Worm (Caenorhabditis elegans) whole organism, L4 larva: Measurements from ENCODE around the gene spig-6.

Source experiments
- F26F4.8 ChIP-seq: fragments of 200-800 bp; sonication (Bioruptor generic); conservative IDR thresholded peaks from 2 replicates; pipeline ENCODE4 v1.3.6; 2022; ENCODE audit warnings: missing genetic modification characterization, missing compliant biosample characterization
- Y5F2A.4 ChIP-seq: fragments of 200-800 bp; sonication (Bioruptor generic); optimal IDR thresholded peaks from 2 replicates; lab custom pipeline; 2018; ENCODE audit warnings: mild to moderate bottlenecking, missing genetic modification characterization, missing compliant biosample characterization
- Y75B8A.6 ChIP-seq: fragments of 200-800 bp; sonication (Bioruptor generic); IDR thresholded peaks from 2 replicates; pipeline ENCODE4 v1.3.6; 2022; ENCODE audit warnings: missing genetic modification reagents, missing genetic modification characterization, missing compliant biosample characterization
- ZK546.5 ChIP-seq, 2 experiments: sonication (generic microtip); optimal IDR thresholded peaks; 2 replicates each; lab custom pipeline; 2017; ENCODE audit warnings: missing biosample characterization in 2 of 2, missing genetic modification characterization in 2 of 2
- ama-1 ChIP-seq: fragments of 150-350 bp; optimal IDR thresholded peaks from 2 replicates; lab custom pipeline; 2014; ENCODE audit warnings: inconsistent platforms, mixed read lengths
- arid-1 ChIP-seq: fragments of 200-800 bp; sonication (Bioruptor generic); conservative IDR thresholded peaks from 2 replicates; pipeline ENCODE4 v1.3.6; 2022; ENCODE audit warnings: missing genetic modification reagents, missing genetic modification characterization, missing compliant biosample characterization
- ceh-28 ChIP-seq: fragments of 150-350 bp; optimal IDR thresholded peaks from 2 replicates; lab custom pipeline; 2014; ENCODE audit warnings: missing biosample characterization, missing genetic modification reagents, missing genetic modification characterization
- ceh-44 ChIP-seq: fragments of 200-800 bp; sonication (Bioruptor generic); IDR thresholded peaks from 2 replicates; pipeline ENCODE4 v1.3.6; 2022; ENCODE audit warnings: missing genetic modification reagents, missing genetic modification characterization, missing compliant biosample characterization
- ceh-62 ChIP-seq: sonication (generic microtip); optimal IDR thresholded peaks from 2 replicates; lab custom pipeline; 2017; ENCODE audit warnings: missing biosample characterization, missing genetic modification characterization
- ces-1 ChIP-seq: fragments of 150-350 bp; sonication (generic microtip); optimal IDR thresholded peaks from 4 replicates; lab custom pipeline; 2014; ENCODE audit warnings: missing biosample characterization, missing genetic modification reagents, missing genetic modification characterization
- daf-12 ChIP-seq: fragments of 150-350 bp; optimal IDR thresholded peaks from 2 replicates; lab custom pipeline; 2014; ENCODE audit warnings: missing biosample characterization, missing genetic modification reagents, missing genetic modification characterization
- dmd-6 ChIP-seq: fragments of 200-800 bp; sonication (Bioruptor generic); IDR thresholded peaks from 2 replicates; pipeline ENCODE4 v1.3.6; 2022; ENCODE audit warnings: missing genetic modification reagents, missing genetic modification characterization, missing compliant biosample characterization
- dpl-1 ChIP-seq: fragments of 150-350 bp; optimal IDR thresholded peaks from 2 replicates; lab custom pipeline; 2014; ENCODE audit warnings: missing biosample characterization, missing genetic modification reagents, missing genetic modification characterization
- dve-1 ChIP-seq: sonication (generic microtip); optimal IDR thresholded peaks from 2 replicates; lab custom pipeline; 2017; ENCODE audit warnings: antibody characterized with exemption, mild to moderate bottlenecking, missing genetic modification characterization, missing compliant biosample characterization; ENCODE audit not compliant: insufficient read depth
- egl-27 ChIP-seq: sonication (generic microtip); optimal IDR thresholded peaks from 3 replicates; lab custom pipeline; 2017; ENCODE audit warnings: missing biosample characterization, missing genetic modification reagents, missing genetic modification characterization
- fkh-10 ChIP-seq: fragments of 150-350 bp; optimal IDR thresholded peaks from 2 replicates; lab custom pipeline; 2014; ENCODE audit warnings: missing biosample characterization, missing genetic modification reagents, missing genetic modification characterization
- hlh-11 ChIP-seq: fragments of 200-800 bp; sonication (Bioruptor generic); optimal IDR thresholded peaks from 2 replicates; lab custom pipeline; 2018; ENCODE audit warnings: mild to moderate bottlenecking, missing genetic modification characterization, missing compliant biosample characterization
- lim-7 ChIP-seq: fragments of 200-800 bp; sonication (Bioruptor generic); IDR thresholded peaks from 2 replicates; pipeline ENCODE4 v1.3.6; 2022; ENCODE audit warnings: missing genetic modification characterization, missing compliant biosample characterization
- lin-38 ChIP-seq: fragments of 200-800 bp; sonication (Bioruptor generic); IDR thresholded peaks from 2 replicates; pipeline ENCODE4 v1.3.6; 2022; ENCODE audit warnings: missing genetic modification reagents, missing genetic modification characterization, missing compliant biosample characterization
- madf-9 ChIP-seq: fragments of 200-800 bp; sonication (Bioruptor generic); conservative IDR thresholded peaks from 2 replicates; pipeline ENCODE4 v1.3.6; 2022; ENCODE audit warnings: missing genetic modification reagents, missing genetic modification characterization, missing compliant biosample characterization
- mxl-2 ChIP-seq: fragments of 200-800 bp; sonication (Bioruptor generic); conservative IDR thresholded peaks from 2 replicates; pipeline ENCODE4 v1.3.6; 2022; ENCODE audit warnings: missing genetic modification reagents, missing genetic modification characterization, missing compliant biosample characterization
- mxl-3 ChIP-seq: fragments of 200-800 bp; sonication (Bioruptor generic); optimal IDR thresholded peaks from 2 replicates; lab custom pipeline; 2018; ENCODE audit warnings: mild to moderate bottlenecking, missing genetic modification characterization, missing compliant biosample characterization
- nhr-11 ChIP-seq: fragments of 150-350 bp; optimal IDR thresholded peaks from 2 replicates; lab custom pipeline; 2014; ENCODE audit warnings: missing biosample characterization, missing genetic modification characterization
- nhr-25 ChIP-seq: sonication (generic microtip); optimal IDR thresholded peaks from 2 replicates; lab custom pipeline; 2017; ENCODE audit warnings: missing genetic modification characterization, mild to moderate bottlenecking, missing compliant biosample characterization, antibody characterized with exemption, moderate library complexity, borderline replicate concordance; ENCODE audit not compliant: insufficient read depth
- nhr-48 ChIP-seq: sonication (generic microtip); optimal IDR thresholded peaks from 2 replicates; lab custom pipeline; 2016; ENCODE audit warnings: mild to moderate bottlenecking, missing genetic modification characterization, missing compliant biosample characterization
- php-3 ChIP-seq: fragments of 200-800 bp; sonication (Bioruptor generic); IDR thresholded peaks from 2 replicates; pipeline ENCODE4 v1.3.6; 2022; ENCODE audit warnings: missing genetic modification reagents, missing genetic modification characterization, missing compliant biosample characterization
- pqm-1 ChIP-seq: sonication (generic microtip); optimal IDR thresholded peaks from 2 replicates; lab custom pipeline; 2017; ENCODE audit warnings: missing biosample characterization, missing genetic modification characterization
- set-16 ChIP-seq: fragments of 200-800 bp; sonication (Bioruptor generic); IDR thresholded peaks from 2 replicates; pipeline ENCODE4 v1.3.6; 2022; ENCODE audit warnings: missing genetic modification reagents, missing genetic modification characterization, missing compliant biosample characterization
- spr-3 ChIP-seq: fragments of 200-800 bp; sonication (Bioruptor generic); optimal IDR thresholded peaks from 2 replicates; lab custom pipeline; 2018; ENCODE audit warnings: mild to moderate bottlenecking, missing genetic modification characterization, missing compliant biosample characterization
- unc-39 ChIP-seq: sonication (generic microtip); optimal IDR thresholded peaks from 2 replicates; lab custom pipeline; 2017; ENCODE audit warnings: missing biosample characterization, missing genetic modification characterization
- unc-62 ChIP-seq, 3 experiments: fragments of 150-350 bp in 1 of 3; sonication (generic microtip); optimal IDR thresholded peaks in 2 of 3; peaks in 1 of 3; 1 replicate in 1 of 3; 2 replicates in 2 of 3; lab custom pipeline; 2014 to 2017; ENCODE audit warnings: missing biosample characterization in 3 of 3, missing genetic modification characterization in 3 of 3, missing genetic modification reagents in 3 of 3, missing genotype in 1 of 3
- vab-7 ChIP-seq: fragments of 200-800 bp; sonication (Bioruptor generic); IDR thresholded peaks from 2 replicates; pipeline ENCODE4 v1.3.6; 2022; ENCODE audit warnings: missing genetic modification reagents, missing genetic modification characterization, missing compliant biosample characterization
- zfp-3 ChIP-seq: fragments of 200-800 bp; sonication (Bioruptor generic); conservative IDR thresholded peaks from 2 replicates; pipeline ENCODE4 v1.3.6; 2022; ENCODE audit warnings: missing genetic modification reagents, missing genetic modification characterization, missing compliant biosample characterization
- zip-2 ChIP-seq: fragments of 150-350 bp; optimal IDR thresholded peaks from 2 replicates; lab custom pipeline; 2014; ENCODE audit warnings: missing biosample characterization, missing genetic modification characterization

The spig-6 gene

ce11 chrV:16467840-16468239 is 13.5 kb upstream of the spig-6 start, which contains the start of gene sru-44:
sru-44 (minus strand) TSS chrV:16467940.
- TF ChIP-seq nhr-25 (tag; lab: Kevin White, UChicago) (no peak), hlh-11 (tag; lab: Kevin White, UChicago) (no peak), daf-12 (tag; lab: Kevin White, UChicago) (no peak), dmd-6 (GFP tag; lab: Robert Waterston, UW) (no peak), ceh-28 (tag; lab: Kevin White, UChicago) (no peak), madf-9 (GFP tag; lab: Robert Waterston, UW) (no peak), unc-62 (GFP tag; optimal IDR thresholded peaks at IDR 0.05 in 1 of 2; lab: Kevin White, UChicago) (peak in 1 of 2 experiments; percentile 28), unc-62 (tag; optimal IDR thresholded peaks at IDR 0.05; lab: Kevin White, UChicago) (no peak), ceh-44 (GFP tag; lab: Robert Waterston, UW) (no peak)

ce11 chrV:16470916-16471315 is 10.5 kb upstream of the spig-6 start, which contains the start of gene srh-138:
srh-138 (minus strand) TSS chrV:16471016.
- no peak for TF ChIP-seq arid-1 (GFP tag; lab: Robert Waterston, UW)
- no peak for TF ChIP-seq pqm-1 (tag; lab: Kevin White, UChicago)
- no peak for TF ChIP-seq unc-62 (GFP tag; optimal IDR thresholded peaks at IDR 0.05 in 1 of 2; lab: Kevin White, UChicago)
- TF ChIP-seq unc-62 (tag; optimal IDR thresholded peaks at IDR 0.05; lab: Kevin White, UChicago) = no peak
- TF ChIP-seq ZK546.5 (tag; optimal IDR thresholded peaks at IDR 0.05; lab: Kevin White, UChicago) = no peak
- TF ChIP-seq Y75B8A.6 (GFP tag; lab: Robert Waterston, UW) = no peak
- no peak for TF ChIP-seq Y5F2A.4 (GFP tag; lab: Kevin White, UChicago)
- TF ChIP-seq madf-9 (GFP tag; lab: Robert Waterston, UW) = no peak
- TF ChIP-seq mxl-2 = no peak
- no peak for TF ChIP-seq spr-3 (GFP tag; lab: Kevin White, UChicago)
- TF ChIP-seq lin-38 (GFP tag; lab: Robert Waterston, UW) = no peak
- no peak for TF ChIP-seq egl-27 (tag; lab: Kevin White, UChicago)
- TF ChIP-seq ama-1 = no peak
- TF ChIP-seq dve-1 (tag; lab: Kevin White, UChicago) = no peak
- TF ChIP-seq zfp-3 (GFP tag; lab: Robert Waterston, UW) = no peak
- TF ChIP-seq set-16 (GFP tag; lab: Robert Waterston, UW) = no peak
- TF ChIP-seq nhr-11 = no peak
- TF ChIP-seq mxl-3 (GFP tag; lab: Kevin White, UChicago) = no peak
- no peak for TF ChIP-seq dpl-1 (GFP tag; lab: Kevin White, UChicago)
- no peak for TF ChIP-seq ces-1 (GFP tag; lab: Kevin White, UChicago)
- TF ChIP-seq, all 104 proteins: peak for 0

- TF ChIP-seq php-3 (0 out of 2 replicates have a peak, but pooled peaks have one; percentile 19), nhr-48 (tag; lab: Kevin White, UChicago) (no peak), fkh-10 (GFP tag; lab: Kevin White, UChicago) (no peak), ceh-62 (no peak), zip-2 (tag; lab: Kevin White, UChicago) (no peak), F26F4.8 (GFP tag; lab: Robert Waterston, UW) (no peak), unc-39 (no peak)
- TF ChIP-seq, all 104 proteins: peak for 1
Observed at ce11 chrV:16471995-16472563, 9.3 kb upstream of the spig-6 start, which contains the start of gene srw-35. srw-35 (plus strand) TSS chrV:16472513.

- TF ChIP-seq vab-7 (GFP tag; lab: Robert Waterston, UW) = peak; percentile 41; the same call in 1 of the 2 replicates
- TF ChIP-seq dmd-6 (GFP tag; lab: Robert Waterston, UW) = 0 out of 2 replicates have a peak, but pooled peaks have one; percentile 20
- peak; percentile 59; the same call in 1 of the 2 replicates for TF ChIP-seq lim-7 (GFP tag; lab: Robert Waterston, UW)
Observed at ce11 chrV:16474686-16475085, 6.7 kb upstream of the spig-6 start.
